Fruit fly (Drosophila melanogaster) whole organism, embryonic: ENCODE measurements around the gene CG34434.

ENCODE experiments used
- Abd-B ChIP-seq: fragments of 200-800 bp; sonication (Bioruptor generic); optimal IDR thresholded peaks from 2 replicates; lab custom pipeline; 2018; ENCODE audit warnings: missing biosample characterization, mild to moderate bottlenecking, missing genetic modification characterization, moderate library complexity
- Awh ChIP-seq: fragments of 200-800 bp; sonication (Bioruptor generic); IDR thresholded peaks from 2 replicates; pipeline ENCODE4, ENCODE4 v1.3.6; 2022; ENCODE audit warnings: missing biosample characterization, missing genetic modification characterization
- CG10979 ChIP-seq: fragments of 200-800 bp; sonication (Bioruptor generic); optimal IDR thresholded peaks from 2 replicates; lab custom pipeline; 2018; ENCODE audit warnings: missing biosample characterization, mild to moderate bottlenecking, missing genetic modification characterization, moderate library complexity
- CG11504 ChIP-seq: fragments of 200-800 bp; sonication (Bioruptor generic); optimal IDR thresholded peaks from 3 replicates; lab custom pipeline; 2019; ENCODE audit warnings: missing biosample characterization, mild to moderate bottlenecking, missing genetic modification characterization, moderate library complexity
- CG11695 ChIP-seq: fragments of 200-800 bp; sonication (Bioruptor generic); IDR thresholded peaks from 3 replicates; pipeline ENCODE4 v1.3.6; 2022; ENCODE audit warnings: missing biosample characterization, missing genetic modification characterization
- CG12155 ChIP-seq: fragments of 200-800 bp; sonication (Bioruptor generic); optimal IDR thresholded peaks from 3 replicates; lab custom pipeline; 2016; ENCODE audit warnings: missing biosample characterization, missing genetic modification characterization
- CG12659 ChIP-seq: fragments of 200-800 bp; sonication (Bioruptor generic); optimal IDR thresholded peaks from 3 replicates; lab custom pipeline; 2017; ENCODE audit warnings: mild to moderate bottlenecking, missing biosample characterization, missing genetic modification reagents, missing genetic modification characterization
- CG12769 ChIP-seq: fragments of 200-800 bp; sonication (Bioruptor generic); optimal IDR thresholded peaks from 2 replicates; lab custom pipeline; 2019; ENCODE audit warnings: missing biosample characterization, mild to moderate bottlenecking, missing genetic modification characterization, moderate library complexity
- CG2202 ChIP-seq: fragments of 200-800 bp; sonication (Bioruptor generic); optimal IDR thresholded peaks from 2 replicates; lab custom pipeline; 2018; ENCODE audit warnings: missing biosample characterization, mild to moderate bottlenecking, missing genetic modification characterization
- CG2678 ChIP-seq: fragments of 200-800 bp; sonication (Bioruptor generic); optimal IDR thresholded peaks from 3 replicates; lab custom pipeline; 2019; ENCODE audit warnings: missing biosample characterization, mild to moderate bottlenecking, missing genetic modification characterization, moderate library complexity
- CG31365 ChIP-seq: fragments of 200-800 bp; sonication (Bioruptor generic); optimal IDR thresholded peaks from 2 replicates; lab custom pipeline; 2018; ENCODE audit warnings: missing biosample characterization, mild to moderate bottlenecking, missing genetic modification characterization
- CG31441 ChIP-seq: fragments of 200-800 bp; sonication (Bioruptor generic); IDR thresholded peaks from 2 replicates; pipeline ENCODE4 v1.3.6; 2022; ENCODE audit warnings: missing biosample characterization, missing genetic modification characterization
- CG32532 ChIP-seq: fragments of 200-800 bp; sonication (Bioruptor generic); IDR thresholded peaks from 2 replicates; pipeline ENCODE4 v1.3.6; 2022; ENCODE audit warnings: missing biosample characterization, missing genetic modification characterization
- CG3407 ChIP-seq: fragments of 200-800 bp; sonication (Bioruptor generic); optimal IDR thresholded peaks from 2 replicates; lab custom pipeline; 2018; ENCODE audit warnings: missing biosample characterization, mild to moderate bottlenecking, missing genetic modification characterization
- CG34376 ChIP-seq: fragments of 200-800 bp; sonication (Bioruptor generic); optimal IDR thresholded peaks from 2 replicates; lab custom pipeline; 2018; ENCODE audit warnings: missing biosample characterization, mild to moderate bottlenecking, missing genetic modification characterization
- CG4730 ChIP-seq: fragments of 200-800 bp; sonication (Bioruptor generic); IDR thresholded peaks from 2 replicates; pipeline ENCODE4 v1.3.6; 2022; ENCODE audit warnings: missing biosample characterization, missing genetic modification characterization
- CG4854 ChIP-seq: fragments of 200-800 bp; sonication (Bioruptor generic); optimal IDR thresholded peaks from 2 replicates; lab custom pipeline; 2016; ENCODE audit warnings: missing biosample characterization, missing genetic modification characterization, inconsistent platforms
- CG8765 ChIP-seq: fragments of 200-800 bp; sonication (Bioruptor generic); IDR thresholded peaks from 2 replicates; pipeline ENCODE4 v1.3.6; 2022; ENCODE audit warnings: missing biosample characterization, missing genetic modification characterization
- CoRest ChIP-seq: fragments of 200-800 bp; sonication (Bioruptor generic); optimal IDR thresholded peaks from 3 replicates; lab custom pipeline; 2018; ENCODE audit warnings: missing biosample characterization, mild to moderate bottlenecking, missing genetic modification characterization, moderate library complexity
- E2f1 ChIP-seq: fragments of 200-800 bp; sonication (Bioruptor generic); IDR thresholded peaks from 2 replicates; pipeline ENCODE4 v1.3.6; 2022; ENCODE audit warnings: missing biosample characterization, missing genetic modification characterization
- E2f2 ChIP-seq: fragments of 200-800 bp; sonication (Bioruptor generic); IDR thresholded peaks from 2 replicates; pipeline ENCODE4 v1.3.6; 2022; ENCODE audit warnings: missing biosample characterization, missing genetic modification characterization
- Fer2 ChIP-seq: fragments of 200-800 bp; sonication (Bioruptor generic); optimal IDR thresholded peaks from 2 replicates; lab custom pipeline; 2018; ENCODE audit warnings: missing biosample characterization, mild to moderate bottlenecking, missing genetic modification characterization, moderate library complexity
- GATAe ChIP-seq: fragments of 200-800 bp; sonication (Bioruptor generic); conservative IDR thresholded peaks from 2 replicates; pipeline ENCODE4 v1.3.6; 2022; ENCODE audit warnings: missing biosample characterization, missing genetic modification characterization
- H2.0 ChIP-seq: fragments of 200-800 bp; sonication (Bioruptor generic); IDR thresholded peaks from 2 replicates; pipeline ENCODE4 v1.3.6; 2022; ENCODE audit warnings: missing biosample characterization, missing genetic modification characterization
- Hmr ChIP-seq: fragments of 200-800 bp; sonication (Bioruptor generic); optimal IDR thresholded peaks from 3 replicates; lab custom pipeline; 2017; ENCODE audit warnings: mild to moderate bottlenecking, missing biosample characterization, missing genetic modification reagents, missing genetic modification characterization
- Kr ChIP-seq: fragments of 200-800 bp; sonication (Bioruptor generic); optimal IDR thresholded peaks from 2 replicates; lab custom pipeline; 2017; ENCODE audit warnings: missing biosample characterization, mild to moderate bottlenecking, missing genetic modification characterization
- Lhr ChIP-seq: fragments of 200-800 bp; sonication (Bioruptor generic); optimal IDR thresholded peaks from 3 replicates; lab custom pipeline; 2017; ENCODE audit warnings: mild to moderate bottlenecking, missing biosample characterization, missing genetic modification reagents, missing genetic modification characterization
- Mes4 ChIP-seq: fragments of 200-800 bp; sonication (Bioruptor generic); optimal IDR thresholded peaks from 2 replicates; lab custom pipeline; 2016; ENCODE audit warnings: missing biosample characterization, missing genetic modification characterization
- NFAT ChIP-seq: fragments of 200-800 bp; sonication (Bioruptor generic); IDR thresholded peaks from 2 replicates; pipeline ENCODE4 v1.3.6; 2022; ENCODE audit warnings: missing biosample characterization, missing genetic modification characterization
- Oaz ChIP-seq: fragments of 200-800 bp; sonication (Bioruptor generic); IDR thresholded peaks from 2 replicates; pipeline ENCODE4 v1.3.6; 2022; ENCODE audit warnings: missing biosample characterization, missing genetic modification characterization
- abd-A ChIP-seq: fragments of 200-800 bp; sonication (Bioruptor generic); optimal IDR thresholded peaks from 3 replicates; lab custom pipeline; 2019; ENCODE audit warnings: missing biosample characterization, mild to moderate bottlenecking, missing genetic modification characterization, moderate library complexity
- cato ChIP-seq: fragments of 200-800 bp; sonication (Bioruptor generic); optimal IDR thresholded peaks from 2 replicates; lab custom pipeline; 2016; ENCODE audit warnings: missing biosample characterization, missing genetic modification characterization, borderline replicate concordance
- chn ChIP-seq: fragments of 200-800 bp; sonication (Bioruptor generic); optimal IDR thresholded peaks from 2 replicates; lab custom pipeline; 2016; ENCODE audit warnings: missing biosample characterization, missing genetic modification characterization
- ci ChIP-seq: fragments of 200-800 bp; sonication (Bioruptor generic); IDR thresholded peaks from 3 replicates; pipeline ENCODE4 v1.3.6; 2022; ENCODE audit warnings: missing biosample characterization, missing genetic modification characterization
- crp ChIP-seq, 2 experiments: fragments of 200-800 bp; sonication (Bioruptor generic); optimal IDR thresholded peaks; 2 replicates in 1 of 2; 3 replicates in 1 of 2; lab custom pipeline; 2017; ENCODE audit warnings: missing biosample characterization in 2 of 2, missing genetic modification characterization in 2 of 2, mild to moderate bottlenecking in 1 of 2, moderate library complexity in 1 of 2
- da ChIP-seq: fragments of 200-800 bp; sonication (Bioruptor generic); optimal IDR thresholded peaks from 2 replicates; lab custom pipeline; 2016; ENCODE audit warnings: missing biosample characterization, missing genetic modification characterization
- dm ChIP-seq: fragments of 200-800 bp; sonication (Bioruptor generic); optimal IDR thresholded peaks from 3 replicates; lab custom pipeline; 2016; ENCODE audit warnings: missing biosample characterization, missing genetic modification characterization
- gcm2 ChIP-seq: fragments of 200-800 bp; sonication (Bioruptor generic); optimal IDR thresholded peaks from 2 replicates; lab custom pipeline; 2016; ENCODE audit warnings: missing biosample characterization, missing genetic modification characterization
- gt ChIP-seq: fragments of 200-800 bp; sonication (Bioruptor generic); IDR thresholded peaks from 2 replicates; pipeline ENCODE4 v1.3.6; 2022; ENCODE audit warnings: missing biosample characterization, missing genetic modification characterization
- jigr1 ChIP-seq: fragments of 200-800 bp; sonication (Bioruptor generic); IDR thresholded peaks from 3 replicates; pipeline ENCODE4 v1.3.6; 2022; ENCODE audit warnings: missing biosample characterization, missing genetic modification characterization
- maf-S ChIP-seq: fragments of 200-800 bp; sonication (Bioruptor generic); optimal IDR thresholded peaks from 2 replicates; lab custom pipeline; 2016; ENCODE audit warnings: missing biosample characterization, missing genetic modification characterization
- mam ChIP-seq: fragments of 200-800 bp; sonication (Bioruptor generic); optimal IDR thresholded peaks from 3 replicates; lab custom pipeline; 2016; ENCODE audit warnings: missing biosample characterization, missing genetic modification characterization
- rib ChIP-seq: fragments of 200-800 bp; sonication (Bioruptor generic); IDR thresholded peaks from 2 replicates; pipeline ENCODE4 v1.3.6; 2022; ENCODE audit warnings: missing biosample characterization, missing genetic modification characterization
- sima ChIP-seq: fragments of 200-800 bp; sonication (Bioruptor generic); optimal IDR thresholded peaks from 2 replicates; lab custom pipeline; 2016; ENCODE audit warnings: missing biosample characterization, missing genetic modification characterization
- sqz ChIP-seq: fragments of 200-800 bp; sonication (Bioruptor generic); optimal IDR thresholded peaks from 3 replicates; lab custom pipeline; 2018; ENCODE audit warnings: missing biosample characterization, mild to moderate bottlenecking, missing genetic modification characterization
- stwl ChIP-seq: fragments of 200-800 bp; sonication (Bioruptor generic); optimal IDR thresholded peaks from 3 replicates; lab custom pipeline; 2018; ENCODE audit warnings: missing biosample characterization, mild to moderate bottlenecking, missing genetic modification characterization, moderate library complexity
- tna ChIP-seq: fragments of 200-800 bp; sonication (Bioruptor generic); IDR thresholded peaks from 2 replicates; pipeline ENCODE4 v1.3.6; 2022; ENCODE audit warnings: missing biosample characterization, missing genetic modification characterization; ENCODE audit not compliant: partially characterized antibody
- trh ChIP-seq: fragments of 200-800 bp; sonication (Bioruptor generic); optimal IDR thresholded peaks from 2 replicates; lab custom pipeline; 2016; ENCODE audit warnings: missing biosample characterization, missing genetic modification characterization
- tup ChIP-seq: fragments of 200-800 bp; sonication (Bioruptor generic); optimal IDR thresholded peaks from 2 replicates; lab custom pipeline; 2016; ENCODE audit warnings: missing biosample characterization, mild to moderate bottlenecking, missing genetic modification characterization, moderate library complexity
- zen ChIP-seq: fragments of 200-800 bp; sonication (Bioruptor generic); optimal IDR thresholded peaks from 3 replicates; lab custom pipeline; 2018; ENCODE audit warnings: missing biosample characterization, mild to moderate bottlenecking, missing genetic modification characterization, moderate library complexity
- zf30C ChIP-seq: fragments of 200-800 bp; sonication (Bioruptor generic); optimal IDR thresholded peaks from 3 replicates; lab custom pipeline; 2018; ENCODE audit warnings: missing biosample characterization, mild to moderate bottlenecking, missing genetic modification characterization

Gene CG34434

dm6 chrX:5604181-5604580 lies 12.0 kb downstream of the CG34434 start (continued):
- TF ChIP-seq zf30C (GFP tag; lab: Kevin White, UChicago) (peak; percentile 29), CG10979 (tag; lab: Kevin White, UChicago) (peak; percentile 56), CG12155 (GFP tag; lab: Kevin White, UChicago) (no peak), crp (GFP tag; optimal IDR thresholded peaks at IDR 0.05; lab: Kevin White, UChicago) (no peak), CG4854 (GFP tag; lab: Kevin White, UChicago) (no peak), gcm2 (GFP tag; lab: Kevin White, UChicago) (no peak), NFAT (GFP tag; lab: Robert Waterston, UW) (0 out of 2 replicates have a peak, but pooled peaks have one; percentile 25), CG31441 (peak; percentile 30; the same call in 1 of the 2 replicates), trh (GFP tag; lab: Kevin White, UChicago) (no peak), CG34376 (GFP tag; lab: Kevin White, UChicago) (no peak), Lhr (no peak), Hmr (GFP tag; lab: Kevin White, UChicago) (peak; percentile 19), GATAe (GFP tag; lab: Robert Waterston, UW) (no peak), CG31365 (tag; lab: Kevin White, UChicago) (no peak), sima (GFP tag; lab: Kevin White, UChicago) (no peak), Kr (GFP tag; lab: Kevin White, UChicago) (no peak), CG32532 (GFP tag; lab: Robert Waterston, UW) (peak; percentile 58; the same call in 1 of the 2 replicates), CG2678 (tag; lab: Kevin White, UChicago) (no peak), cato (GFP tag; lab: Kevin White, UChicago) (no peak), CG11695 (GFP tag; lab: Robert Waterston, UW) (no peak), tup (GFP tag; lab: Kevin White, UChicago) (no peak), sqz (GFP tag; lab: Kevin White, UChicago) (no peak), Abd-B (GFP tag; lab: Kevin White, UChicago) (no peak), mam (GFP tag; lab: Kevin White, UChicago) (no peak), stwl (no peak), CG2202 (tag; lab: Kevin White, UChicago) (no peak), CoRest (peak; percentile 14), Mes4 (GFP tag; lab: Kevin White, UChicago) (no peak), CG12769 (tag; lab: Kevin White, UChicago) (no peak), Oaz (GFP tag; lab: Robert Waterston, UW) (no peak), gt (no peak), CG3407 (GFP tag; lab: Kevin White, UChicago) (no peak), zen (peak; percentile 64), ci (GFP tag; lab: Robert Waterston, UW) (peak; percentile 45; the same call in 1 of the 3 replicates), maf-S (GFP tag; lab: Kevin White, UChicago) (no peak), Awh (GFP tag; lab: Robert Waterston, UW) (no peak), CG12659 (GFP tag; lab: Kevin White, UChicago) (peak; percentile 3), E2f1 (GFP tag; lab: Robert Waterston, UW) (no peak), rib (GFP tag; lab: Robert Waterston, UW) (0 out of 2 replicates have a peak, but pooled peaks have one; percentile 19), abd-A (tag; lab: Kevin White, UChicago) (no peak), da (no peak), CG4730 (GFP tag; lab: Robert Waterston, UW) (peak; percentile 28; the same call in 1 of the 2 replicates), dm (no peak), CG11504 (no peak), CG8765 (GFP tag; lab: Robert Waterston, UW) (peak; percentile 67; the same call in 1 of the 2 replicates), jigr1 (GFP tag; lab: Robert Waterston, UW) (no peak), E2f2 (GFP tag; lab: Robert Waterston, UW) (no peak), H2.0 (GFP tag; lab: Robert Waterston, UW) (0 out of 2 replicates have a peak, but pooled peaks have one; percentile 7), tna (GFP tag; lab: Robert Waterston, UW) (no peak), Fer2 (no peak), chn (GFP tag; lab: Kevin White, UChicago) (peak; percentile 5)
